Fruit fly (Drosophila melanogaster): ENCODE measurements around the gene Vha26.

Vha26 gene

DNA sequence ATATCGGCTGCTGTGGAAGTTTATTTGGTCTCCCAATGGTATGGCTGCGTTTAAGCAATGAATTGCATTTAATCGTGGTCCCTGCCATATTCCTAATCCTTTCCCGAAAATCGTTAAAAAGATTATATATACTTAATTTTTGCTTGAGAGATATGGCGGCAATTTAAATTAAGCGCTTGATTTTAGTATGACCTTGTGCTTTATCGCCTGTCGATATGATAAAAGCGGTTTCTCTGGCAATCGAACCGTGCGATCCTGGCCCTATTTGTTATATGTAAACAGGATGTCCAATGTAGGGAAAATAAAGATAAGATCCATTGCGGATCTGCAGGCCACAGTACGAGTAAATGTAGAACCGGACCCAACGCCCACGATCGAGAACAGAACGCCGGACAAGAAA is 36.7 kb upstream of the Vha26 start, which contains the start of gene Snm1 (continued):
- TF ChIP-seq E2f2 (GFP tag; IDR thresholded peaks at IDR 0.05) (peak; percentile 77), Rfx (GFP tag; IDR thresholded peaks at IDR 0.05) (no peak), pros (GFP tag; optimal IDR thresholded peaks at IDR 0.05) (no peak), Doc3 (GFP tag; IDR thresholded peaks at IDR 0.05; ENCODE audit: partially characterized antibody) (0 out of 3 replicates have a peak, but pooled peaks have one; percentile 11), Bdp1 (GFP tag; optimal IDR thresholded peaks at IDR 0.05) (no peak), CG9215 (GFP tag; IDR thresholded peaks at IDR 0.05) (no peak), inv (GFP tag; IDR thresholded peaks at IDR 0.05; ENCODE audit: partially characterized antibody) (no peak), CG2116 (GFP tag; optimal IDR thresholded peaks at IDR 0.05) (peak; percentile 23), gfzf (GFP tag; optimal IDR thresholded peaks at IDR 0.05) (peak; percentile 54), gsb-n (tag; optimal IDR thresholded peaks at IDR 0.05) (no peak), Dp (GFP tag; optimal IDR thresholded peaks at IDR 0.05) (peak; percentile 57), trem (tag; optimal IDR thresholded peaks at IDR 0.05) (no peak), ro (GFP tag; IDR thresholded peaks at IDR 0.05) (no peak), CG15514 (GFP tag; optimal IDR thresholded peaks at IDR 0.05) (no peak), Spps (tag; optimal IDR thresholded peaks at IDR 0.05) (no peak), sqz (GFP tag; optimal IDR thresholded peaks at IDR 0.05) (no peak), CG10267 (tag; optimal IDR thresholded peaks at IDR 0.05) (no peak), Nf-YC (tag; optimal IDR thresholded peaks at IDR 0.05) (no peak), maf-S (GFP tag; optimal IDR thresholded peaks at IDR 0.05) (no peak), CG7928 (GFP tag; optimal IDR thresholded peaks at IDR 0.05) (no peak), Mes4 (GFP tag; optimal IDR thresholded peaks at IDR 0.05) (no peak), CG17186 (GFP tag; optimal IDR thresholded peaks at IDR 0.05) (no peak), sens (GFP tag) (peak; percentile 53), nerfin-2 (GFP tag; IDR thresholded peaks at IDR 0.05; ENCODE audit: partially characterized antibody) (no peak), D19B (GFP tag; optimal IDR thresholded peaks at IDR 0.05) (no peak), CG1024 (GFP tag; IDR thresholded peaks at IDR 0.05) (no peak), Usf (GFP tag; optimal IDR thresholded peaks at IDR 0.05) (no peak), Trl (optimal IDR thresholded peaks at IDR 0.05) (no peak), Trl (GFP tag; optimal IDR thresholded peaks at IDR 0.05) (no peak), Sry-δ (GFP tag; optimal IDR thresholded peaks at IDR 0.05) (peak; percentile 29), CG9797 (GFP tag; optimal IDR thresholded peaks at IDR 0.05) (peak; percentile 27), H15 (GFP tag; IDR thresholded peaks at IDR 0.05) (no peak), CG17328 (GFP tag; IDR thresholded peaks at IDR 0.05) (no peak), bowl (GFP tag; IDR thresholded peaks at IDR 0.05) (no peak), gsb (GFP tag; IDR thresholded peaks at IDR 0.05) (no peak), fru (optimal IDR thresholded peaks at IDR 0.05) (no peak), CG1792 (GFP tag; optimal IDR thresholded peaks at IDR 0.05) (no peak), Side (GFP tag; optimal IDR thresholded peaks at IDR 0.05) (no peak), bsh (GFP tag; optimal IDR thresholded peaks at IDR 0.05) (no peak), NC2α (GFP tag; optimal IDR thresholded peaks at IDR 0.05) (no peak), CG16863 (GFP tag; optimal IDR thresholded peaks at IDR 0.05) (no peak), CG12391 (tag; optimal IDR thresholded peaks at IDR 0.05) (no peak), bbx (GFP tag; IDR thresholded peaks at IDR 0.05; ENCODE audit: partially characterized antibody) (no peak), usp (GFP tag; optimal IDR thresholded peaks at IDR 0.05) (no peak), Fer2 (tag; optimal IDR thresholded peaks at IDR 0.05) (no peak), tll (GFP tag; optimal IDR thresholded peaks at IDR 0.05) (no peak), Dip3 (GFP tag; optimal IDR thresholded peaks at IDR 0.05) (no peak), Scr (GFP tag; IDR thresholded peaks at IDR 0.05; ENCODE audit: partially characterized antibody) (0 out of 2 replicates have a peak, but pooled peaks have one; percentile 9), CG5953 (GFP tag; IDR thresholded peaks at IDR 0.05) (no peak), Bgb (GFP tag; IDR thresholded peaks at IDR 0.05; ENCODE audit: partially characterized antibody) (0 out of 2 replicates have a peak, but pooled peaks have one; percentile 25), Dref (GFP tag; IDR thresholded peaks at IDR 0.05) (peak; percentile 45), CG11456 (GFP tag; IDR thresholded peaks at IDR 0.05) (no peak)

Data from whole organism, embryonic.